Fruit fly (Drosophila melanogaster) whole organism, embryonic: Measurements from ENCODE around the gene CG14020.

Experiments
- B-H2 ChIP-seq: fragments of 200-800 bp; sonication (Bioruptor generic); optimal IDR thresholded peaks from 2 replicates; lab custom pipeline; 2018; ENCODE audit warnings: missing biosample characterization, mild to moderate bottlenecking, missing genetic modification characterization
- Bteb2 ChIP-seq: fragments of 200-800 bp; sonication (Bioruptor generic); optimal IDR thresholded peaks from 2 replicates; lab custom pipeline; 2016; ENCODE audit warnings: missing biosample characterization, missing genetic modification characterization
- CG10654 ChIP-seq: fragments of 200-800 bp; sonication (Bioruptor generic); optimal IDR thresholded peaks from 2 replicates; lab custom pipeline; 2016; ENCODE audit warnings: missing biosample characterization, missing genetic modification characterization
- CG11695 ChIP-seq: fragments of 200-800 bp; sonication (Bioruptor generic); IDR thresholded peaks from 3 replicates; pipeline ENCODE4 v1.3.6; 2022; ENCODE audit warnings: missing biosample characterization, missing genetic modification characterization
- CG11696 ChIP-seq: fragments of 200-800 bp; sonication (Bioruptor generic); IDR thresholded peaks from 2 replicates; pipeline ENCODE4 v1.3.6; 2022; ENCODE audit warnings: missing biosample characterization, missing genetic modification characterization
- CG12104 ChIP-seq: fragments of 200-800 bp; sonication (Bioruptor generic); optimal IDR thresholded peaks from 3 replicates; lab custom pipeline; 2016; ENCODE audit warnings: missing biosample characterization, missing genetic modification characterization
- CG1233 ChIP-seq: fragments of 200-800 bp; sonication (Bioruptor generic); optimal IDR thresholded peaks from 4 replicates; lab custom pipeline; 2018; ENCODE audit warnings: missing biosample characterization, mild to moderate bottlenecking, missing genetic modification characterization
- CG13123 ChIP-seq: fragments of 200-800 bp; sonication (Bioruptor generic); optimal IDR thresholded peaks from 2 replicates; lab custom pipeline; 2016; ENCODE audit warnings: missing biosample characterization, missing genetic modification characterization
- CG13424 ChIP-seq: fragments of 200-800 bp; sonication (Bioruptor generic); optimal IDR thresholded peaks from 2 replicates; lab custom pipeline; 2019; ENCODE audit warnings: missing biosample characterization, mild to moderate bottlenecking, missing genetic modification characterization, moderate library complexity
- CG14710 ChIP-seq: fragments of 200-800 bp; sonication (Bioruptor generic); optimal IDR thresholded peaks from 3 replicates; lab custom pipeline; 2019; ENCODE audit warnings: missing biosample characterization, mild to moderate bottlenecking, missing genetic modification characterization, moderate library complexity
- CG15696 ChIP-seq: fragments of 200-800 bp; sonication (Bioruptor generic); optimal IDR thresholded peaks from 2 replicates; lab custom pipeline; 2019; ENCODE audit warnings: missing biosample characterization, mild to moderate bottlenecking, missing genetic modification characterization, moderate library complexity
- CG17361 ChIP-seq: fragments of 200-800 bp; sonication (Bioruptor generic); IDR thresholded peaks from 3 replicates; pipeline ENCODE4 v1.3.6; 2022; ENCODE audit warnings: missing biosample characterization, missing genetic modification characterization
- CG2120 ChIP-seq: fragments of 200-800 bp; sonication (Bioruptor generic); optimal IDR thresholded peaks from 3 replicates; lab custom pipeline; 2016; ENCODE audit warnings: missing biosample characterization, missing genetic modification characterization
- CG2712 ChIP-seq: fragments of 200-800 bp; optimal IDR thresholded peaks from 3 replicates; lab custom pipeline; 2019; ENCODE audit warnings: missing biosample characterization, mild to moderate bottlenecking, missing genetic modification characterization, moderate library complexity
- CG2875 ChIP-seq: fragments of 200-800 bp; sonication (Bioruptor generic); optimal IDR thresholded peaks from 2 replicates; lab custom pipeline; 2017; ENCODE audit warnings: missing biosample characterization, mild to moderate bottlenecking, missing genetic modification characterization, missing genetic modification reagents
- CG30020 ChIP-seq: fragments of 200-800 bp; optimal IDR thresholded peaks from 2 replicates; lab custom pipeline; 2019; ENCODE audit warnings: missing biosample characterization, mild to moderate bottlenecking, missing genetic modification characterization, moderate library complexity
- CG3163 ChIP-seq: fragments of 200-800 bp; sonication (Bioruptor generic); optimal IDR thresholded peaks from 3 replicates; lab custom pipeline; 2016; ENCODE audit warnings: missing biosample characterization, missing genetic modification characterization
- CG3281 ChIP-seq: fragments of 200-800 bp; sonication (Bioruptor generic); optimal IDR thresholded peaks from 3 replicates; lab custom pipeline; 2017; ENCODE audit warnings: missing biosample characterization, mild to moderate bottlenecking, missing genetic modification characterization
- CG3847 ChIP-seq: fragments of 200-800 bp; sonication (Bioruptor generic); IDR thresholded peaks from 2 replicates; pipeline ENCODE4 v1.3.6; 2022; ENCODE audit warnings: missing biosample characterization, missing genetic modification characterization
- CG4360 ChIP-seq: fragments of 200-800 bp; sonication (Bioruptor generic); IDR thresholded peaks from 2 replicates; pipeline ENCODE4 v1.3.6; 2022; ENCODE audit warnings: missing biosample characterization, missing genetic modification characterization
- CG8359 ChIP-seq: fragments of 200-800 bp; sonication (Bioruptor generic); optimal IDR thresholded peaks from 2 replicates; lab custom pipeline; 2017; ENCODE audit warnings: missing biosample characterization, mild to moderate bottlenecking, missing genetic modification characterization, borderline replicate concordance
- CG9437 ChIP-seq: fragments of 200-800 bp; sonication (Bioruptor generic); optimal IDR thresholded peaks from 2 replicates; lab custom pipeline; 2018; ENCODE audit warnings: missing biosample characterization, mild to moderate bottlenecking, missing genetic modification characterization
- Dbx ChIP-seq: fragments of 200-800 bp; sonication (Bioruptor generic); IDR thresholded peaks from 3 replicates; pipeline ENCODE4 v1.3.6; 2022; ENCODE audit warnings: missing biosample characterization, missing genetic modification characterization
- Doc3 ChIP-seq: fragments of 200-800 bp; sonication (Bioruptor generic); IDR thresholded peaks from 3 replicates; pipeline ENCODE4 v1.3.6; 2022; ENCODE audit warnings: missing biosample characterization, missing genetic modification characterization; ENCODE audit not compliant: partially characterized antibody
- E2f2 ChIP-seq: fragments of 200-800 bp; sonication (Bioruptor generic); IDR thresholded peaks from 2 replicates; pipeline ENCODE4 v1.3.6; 2022; ENCODE audit warnings: missing biosample characterization, missing genetic modification characterization
- Ets65A ChIP-seq: fragments of 200-800 bp; sonication (Bioruptor generic); peaks from one replicate; lab custom pipeline; 2016; ENCODE audit warnings: missing biosample characterization, missing genetic modification characterization
- HLH54F ChIP-seq: fragments of 200-800 bp; sonication (Bioruptor generic); optimal IDR thresholded peaks from 3 replicates; lab custom pipeline; 2016; ENCODE audit warnings: missing biosample characterization, missing genetic modification characterization
- Hey ChIP-seq: fragments of 200-800 bp; sonication (Bioruptor generic); optimal IDR thresholded peaks from 3 replicates; lab custom pipeline; 2018; ENCODE audit warnings: missing biosample characterization, mild to moderate bottlenecking, missing genetic modification characterization
- MESR4 ChIP-seq: fragments of 200-800 bp; sonication (Bioruptor generic); optimal IDR thresholded peaks from 2 replicates; lab custom pipeline; 2018; ENCODE audit warnings: missing biosample characterization, mild to moderate bottlenecking, missing genetic modification characterization, moderate library complexity
- Myb ChIP-seq: fragments of 200-800 bp; sonication (Bioruptor generic); optimal IDR thresholded peaks from 2 replicates; lab custom pipeline; 2016; ENCODE audit warnings: missing biosample characterization, missing genetic modification characterization
- Nf-YB ChIP-seq: fragments of 200-800 bp; sonication (Bioruptor generic); optimal IDR thresholded peaks from 3 replicates; lab custom pipeline; 2019; ENCODE audit warnings: missing biosample characterization, mild to moderate bottlenecking, missing genetic modification characterization, moderate library complexity
- NfI ChIP-seq: fragments of 200-800 bp; sonication (Bioruptor generic); optimal IDR thresholded peaks from 3 replicates; lab custom pipeline; 2018; ENCODE audit warnings: missing biosample characterization, mild to moderate bottlenecking, missing genetic modification characterization, moderate library complexity
- Pdp1 ChIP-seq, 2 experiments: fragments of 200-800 bp; sonication (Bioruptor generic); optimal IDR thresholded peaks; 3 replicates each; lab custom pipeline; 2016; ENCODE audit warnings: missing biosample characterization in 2 of 2, missing genetic modification characterization in 2 of 2, mild to moderate bottlenecking in 1 of 2, moderate library complexity in 1 of 2
- Sox100B ChIP-seq: fragments of 200-800 bp; sonication (Bioruptor generic); optimal IDR thresholded peaks from 3 replicates; lab custom pipeline; 2018; ENCODE audit warnings: missing biosample characterization, mild to moderate bottlenecking, missing genetic modification characterization
- Sry-β ChIP-seq: fragments of 200-800 bp; sonication (Bioruptor generic); optimal IDR thresholded peaks from 2 replicates; lab custom pipeline; 2018; ENCODE audit warnings: missing biosample characterization, mild to moderate bottlenecking, missing genetic modification characterization, moderate library complexity
- Xbp1 ChIP-seq: fragments of 200-800 bp; sonication (Bioruptor generic); optimal IDR thresholded peaks from 3 replicates; lab custom pipeline; 2016; ENCODE audit warnings: missing biosample characterization, mild to moderate bottlenecking, missing genetic modification characterization
- ato ChIP-seq: fragments of 200-800 bp; sonication (Bioruptor generic); IDR thresholded peaks from 2 replicates; pipeline ENCODE4 v1.3.6; 2022; ENCODE audit warnings: missing biosample characterization, missing genetic modification characterization; ENCODE audit not compliant: partially characterized antibody
- br ChIP-seq: fragments of >200 bp; optimal IDR thresholded peaks from 2 replicates; lab custom pipeline; 2017
- dmrt99B ChIP-seq: fragments of 200-800 bp; sonication (Bioruptor generic); optimal IDR thresholded peaks from 2 replicates; lab custom pipeline; 2018; ENCODE audit warnings: missing biosample characterization, mild to moderate bottlenecking, missing genetic modification characterization, moderate library complexity
- gt ChIP-seq: fragments of 200-800 bp; sonication (Bioruptor generic); IDR thresholded peaks from 2 replicates; pipeline ENCODE4 v1.3.6; 2022; ENCODE audit warnings: missing biosample characterization, missing genetic modification characterization
- hbn ChIP-seq: fragments of 200-800 bp; sonication (Bioruptor generic); IDR thresholded peaks from 2 replicates; pipeline ENCODE4 v1.3.6; 2022; ENCODE audit warnings: missing biosample characterization, missing genetic modification characterization; ENCODE audit not compliant: partially characterized antibody
- lilli ChIP-seq: fragments of 200-800 bp; sonication (Bioruptor generic); optimal IDR thresholded peaks from 3 replicates; lab custom pipeline; 2016; ENCODE audit warnings: missing biosample characterization, missing genetic modification characterization
- org-1 ChIP-seq: fragments of 200-800 bp; sonication (Bioruptor generic); optimal IDR thresholded peaks from 2 replicates; lab custom pipeline; 2017; ENCODE audit warnings: missing biosample characterization, missing genetic modification characterization
- sens ChIP-seq: fragments of 200-800 bp; sonication (Bioruptor generic); peaks from one replicate; lab custom pipeline; 2016; ENCODE audit warnings: missing biosample characterization, missing genetic modification characterization
- slbo ChIP-seq: fragments of 200-800 bp; sonication (Bioruptor generic); IDR thresholded peaks from 2 replicates; pipeline ENCODE4 v1.3.6; 2022; ENCODE audit warnings: missing biosample characterization, missing genetic modification characterization
- tgo ChIP-seq: fragments of 200-800 bp; sonication (Bioruptor generic); IDR thresholded peaks from 3 replicates; pipeline ENCODE4 v1.3.6; 2022; ENCODE audit warnings: missing biosample characterization, missing genetic modification characterization
- tin ChIP-seq: fragments of 200-800 bp; sonication (Bioruptor generic); optimal IDR thresholded peaks from 3 replicates; lab custom pipeline; 2016; ENCODE audit warnings: missing biosample characterization, missing genetic modification characterization
- tll ChIP-seq, 2 experiments: fragments of 200-800 bp in 1 of 2; fragments of >200 bp in 1 of 2; sonication (Bioruptor generic) in 1 of 2; optimal IDR thresholded peaks; 2 replicates each; lab custom pipeline; 2017 to 2019; ENCODE audit warnings: missing biosample characterization in 2 of 2, missing genetic modification characterization in 2 of 2, mild to moderate bottlenecking in 1 of 2, moderate library complexity in 1 of 2
- toy ChIP-seq: fragments of 200-800 bp; sonication (Bioruptor generic); IDR thresholded peaks from 2 replicates; pipeline ENCODE4 v1.3.6; 2022; ENCODE audit warnings: missing biosample characterization, missing genetic modification characterization
- trem ChIP-seq: fragments of 200-800 bp; optimal IDR thresholded peaks from 3 replicates; lab custom pipeline; 2019; ENCODE audit warnings: missing biosample characterization, mild to moderate bottlenecking, missing genetic modification characterization, moderate library complexity

CG14020 gene

DNA sequence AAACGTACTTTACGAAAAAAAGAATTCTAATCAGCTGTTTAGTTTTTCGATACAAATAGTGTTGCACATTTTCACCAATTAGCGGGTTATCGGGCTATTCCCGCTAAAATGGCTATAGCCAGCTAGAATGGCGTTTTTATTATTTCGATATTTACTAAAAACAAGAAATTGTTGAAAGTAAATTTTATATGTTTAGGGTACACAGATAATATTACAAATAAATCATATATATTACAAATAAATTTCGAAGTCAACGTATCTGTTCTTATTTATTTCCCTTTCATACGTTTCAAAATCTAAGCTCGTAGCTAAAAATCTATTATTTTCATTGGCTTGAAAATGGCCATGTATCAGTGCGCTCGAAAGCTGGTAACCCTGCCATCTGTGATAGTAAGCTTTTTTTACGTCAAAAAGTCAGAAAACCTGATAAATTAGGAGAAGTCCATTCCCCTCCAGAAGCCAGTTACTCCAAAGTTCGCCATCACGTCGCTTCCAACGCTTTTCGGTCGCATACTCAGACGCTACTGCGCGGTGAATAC, 2.4 kb downstream of the CG14020 start, which contains the start of the genes CG7382 and cl (continued):
- TF ChIP-seq Hey (tag; lab: Kevin White, UChicago), result no peak
- TF ChIP-seq Doc3 (GFP tag; lab: Robert Waterston, UW), result no peak
- peak; percentile 33 for TF ChIP-seq CG15696 (tag; lab: Kevin White, UChicago)
- peak; percentile 60 for TF ChIP-seq Xbp1 (GFP tag; lab: Kevin White, UChicago)
- TF ChIP-seq tll (GFP tag; optimal IDR thresholded peaks at IDR 0.05; lab: Kevin White, UChicago), result peak; percentile 21 to 53
- TF ChIP-seq Ets65A, result peak; percentile 91
- TF ChIP-seq MESR4 (GFP tag; lab: Kevin White, UChicago), result peak; percentile 46
- 0 out of 2 replicates have a peak, but pooled peaks have one; percentile 38 for TF ChIP-seq CG4360 (GFP tag; lab: Robert Waterston, UW)
- peak; percentile 30 for TF ChIP-seq trem (tag; lab: Kevin White, UChicago)
- no peak for TF ChIP-seq CG3163
- TF ChIP-seq CG11695 (GFP tag; lab: Robert Waterston, UW), result no peak
- TF ChIP-seq B-H2 (GFP tag; lab: Kevin White, UChicago), result peak; percentile 28
- no peak for TF ChIP-seq toy (GFP tag; lab: Robert Waterston, UW)
- peak; percentile 62 for TF ChIP-seq CG2712
- peak; percentile 34 for TF ChIP-seq dmrt99B (tag; lab: Kevin White, UChicago)
- TF ChIP-seq br (lab: Kevin White, UChicago), result no peak
- no peak for TF ChIP-seq gt (GFP tag; lab: Robert Waterston, UW)
- TF ChIP-seq HLH54F, result peak; percentile 31
- TF ChIP-seq sens (GFP tag; lab: Kevin White, UChicago), result peak; percentile 46
- peak; percentile 10 for TF ChIP-seq Myb
- no peak for TF ChIP-seq CG11696 (GFP tag; lab: Robert Waterston, UW)
- no peak for TF ChIP-seq hbn (GFP tag; lab: Robert Waterston, UW)
- peak; percentile 61 for TF ChIP-seq slbo (GFP tag; lab: Robert Waterston, UW)
- peak; percentile 36 for TF ChIP-seq CG10654 (GFP tag; lab: Kevin White, UChicago)
- no peak for TF ChIP-seq CG13123 (GFP tag; lab: Kevin White, UChicago)
- no peak for TF ChIP-seq CG8359
- peak; percentile 45 for TF ChIP-seq tin (GFP tag; lab: Kevin White, UChicago)
- no peak for TF ChIP-seq Bteb2 (GFP tag; lab: Kevin White, UChicago)
- TF ChIP-seq NfI (GFP tag; lab: Kevin White, UChicago), result peak; percentile 43
- no peak for TF ChIP-seq tgo
- peak; percentile 68 for TF ChIP-seq CG17361
- peak; percentile 22; the same call in 1 of the 2 replicates for TF ChIP-seq E2f2
- TF ChIP-seq org-1 (GFP tag; lab: Kevin White, UChicago), result no peak
- peak; percentile 15 for TF ChIP-seq Nf-YB (GFP tag; lab: Kevin White, UChicago)
- no peak for TF ChIP-seq ato (GFP tag; lab: Robert Waterston, UW)
- TF ChIP-seq CG3281 (GFP tag; lab: Kevin White, UChicago), result no peak
- TF ChIP-seq lilli (GFP tag; lab: Kevin White, UChicago), result peak; percentile 41
- no peak for TF ChIP-seq Pdp1 (GFP tag; optimal IDR thresholded peaks at IDR 0.05; lab: Kevin White, UChicago)
- TF ChIP-seq CG12104 (GFP tag; lab: Kevin White, UChicago), result peak; percentile 60
- peak; percentile 69 for TF ChIP-seq CG3847 (GFP tag; lab: Robert Waterston, UW)
- TF ChIP-seq CG30020 (tag; lab: Kevin White, UChicago), result peak; percentile 42
- peak; percentile 84 for TF ChIP-seq CG14710
- peak; percentile 98 for TF ChIP-seq Sry-β (GFP tag; lab: Kevin White, UChicago)
- TF ChIP-seq Sox100B (GFP tag; lab: Kevin White, UChicago), result peak; percentile 36
- 0 out of 3 replicates have a peak, but pooled peaks have one; percentile 33 for TF ChIP-seq Dbx (GFP tag; lab: Robert Waterston, UW)
- peak; percentile 98 for TF ChIP-seq CG9437
- peak; percentile 73 for TF ChIP-seq CG13424 (tag; lab: Kevin White, UChicago)
- TF ChIP-seq CG2875 (GFP tag; lab: Kevin White, UChicago), result no peak
- TF ChIP-seq CG2120, result peak; percentile 54
- no peak for TF ChIP-seq CG1233 (GFP tag; lab: Kevin White, UChicago)
